Fruit fly (Drosophila melanogaster) whole organism, embryonic: Measurements from ENCODE around the gene Sam-S.

Source experiments
- Antp ChIP-seq: fragments of 200-800 bp; sonication (Bioruptor generic); optimal IDR thresholded peaks from 3 replicates; lab custom pipeline; 2016; ENCODE audit warnings: missing biosample characterization, missing genetic modification characterization
- B-H2 ChIP-seq: fragments of 200-800 bp; sonication (Bioruptor generic); optimal IDR thresholded peaks from 2 replicates; lab custom pipeline; 2018; ENCODE audit warnings: missing biosample characterization, mild to moderate bottlenecking, missing genetic modification characterization
- CG10274 ChIP-seq: fragments of 200-800 bp; sonication (Bioruptor generic); optimal IDR thresholded peaks from 3 replicates; lab custom pipeline; 2017; ENCODE audit warnings: missing biosample characterization, mild to moderate bottlenecking, missing genetic modification characterization
- CG10543 ChIP-seq: fragments of 200-800 bp; sonication (Bioruptor generic); optimal IDR thresholded peaks from 3 replicates; lab custom pipeline; 2017; ENCODE audit warnings: missing biosample characterization, mild to moderate bottlenecking, missing genetic modification characterization, moderate library complexity
- CG12104 ChIP-seq: fragments of 200-800 bp; sonication (Bioruptor generic); optimal IDR thresholded peaks from 3 replicates; lab custom pipeline; 2016; ENCODE audit warnings: missing biosample characterization, missing genetic modification characterization
- CG12744 ChIP-seq: fragments of 200-800 bp; sonication (Bioruptor generic); optimal IDR thresholded peaks from 2 replicates; lab custom pipeline; 2016; ENCODE audit warnings: missing biosample characterization, missing genetic modification characterization
- CG13775 ChIP-seq: fragments of 200-800 bp; sonication (Bioruptor generic); optimal IDR thresholded peaks from 3 replicates; lab custom pipeline; 2017; ENCODE audit warnings: missing biosample characterization, mild to moderate bottlenecking, missing genetic modification characterization
- CG13894 ChIP-seq: fragments of 200-800 bp; sonication (Bioruptor generic); optimal IDR thresholded peaks from 3 replicates; lab custom pipeline; 2018; ENCODE audit warnings: missing biosample characterization, mild to moderate bottlenecking, missing genetic modification characterization, moderate library complexity
- CG15011 ChIP-seq: fragments of 200-800 bp; sonication (Bioruptor generic); optimal IDR thresholded peaks from 3 replicates; lab custom pipeline; 2018; ENCODE audit warnings: missing biosample characterization, mild to moderate bottlenecking, missing genetic modification characterization
- CG17328 ChIP-seq: fragments of 200-800 bp; sonication (Bioruptor generic); IDR thresholded peaks from 2 replicates; pipeline ENCODE4 v1.3.6; 2022; ENCODE audit warnings: missing biosample characterization, missing genetic modification characterization
- CG18476 ChIP-seq: fragments of 200-800 bp; sonication (Bioruptor generic); optimal IDR thresholded peaks from 2 replicates; lab custom pipeline; 2016; ENCODE audit warnings: missing biosample characterization, mild to moderate bottlenecking, missing genetic modification characterization
- CG2202 ChIP-seq: fragments of 200-800 bp; sonication (Bioruptor generic); optimal IDR thresholded peaks from 2 replicates; lab custom pipeline; 2018; ENCODE audit warnings: missing biosample characterization, mild to moderate bottlenecking, missing genetic modification characterization
- CG31388 ChIP-seq: fragments of 200-800 bp; sonication (Bioruptor generic); optimal IDR thresholded peaks from 2 replicates; lab custom pipeline; 2016; ENCODE audit warnings: missing biosample characterization, missing genetic modification characterization
- CG3281 ChIP-seq: fragments of 200-800 bp; sonication (Bioruptor generic); optimal IDR thresholded peaks from 3 replicates; lab custom pipeline; 2017; ENCODE audit warnings: missing biosample characterization, mild to moderate bottlenecking, missing genetic modification characterization
- CG34376 ChIP-seq: fragments of 200-800 bp; sonication (Bioruptor generic); optimal IDR thresholded peaks from 2 replicates; lab custom pipeline; 2018; ENCODE audit warnings: missing biosample characterization, mild to moderate bottlenecking, missing genetic modification characterization
- CG4282 ChIP-seq: fragments of 200-800 bp; sonication (Bioruptor generic); optimal IDR thresholded peaks from 2 replicates; lab custom pipeline; 2016; ENCODE audit warnings: missing biosample characterization, missing genetic modification characterization
- CG4820 ChIP-seq: fragments of 200-800 bp; sonication (Bioruptor generic); optimal IDR thresholded peaks from 3 replicates; lab custom pipeline; 2016; ENCODE audit warnings: missing biosample characterization, missing genetic modification characterization
- CG5180 ChIP-seq: fragments of 200-800 bp; sonication (Bioruptor generic); optimal IDR thresholded peaks from 3 replicates; lab custom pipeline; 2017; ENCODE audit warnings: missing biosample characterization, missing genetic modification characterization, mild to moderate bottlenecking, moderate library complexity, missing genetic modification reagents
- CG7987 ChIP-seq: fragments of 200-800 bp; sonication (Bioruptor generic); optimal IDR thresholded peaks from 2 replicates; lab custom pipeline; 2018; ENCODE audit warnings: missing biosample characterization, mild to moderate bottlenecking, missing genetic modification characterization, moderate library complexity
- CG8281 ChIP-seq: fragments of 200-800 bp; sonication (Bioruptor generic); optimal IDR thresholded peaks from 2 replicates; lab custom pipeline; 2018; ENCODE audit warnings: missing biosample characterization, mild to moderate bottlenecking, missing genetic modification characterization, moderate library complexity
- CG8924 ChIP-seq: fragments of 200-800 bp; optimal IDR thresholded peaks from 3 replicates; lab custom pipeline; 2019; ENCODE audit warnings: missing biosample characterization, mild to moderate bottlenecking, missing genetic modification characterization, moderate library complexity
- CG9609 ChIP-seq: fragments of 200-800 bp; sonication (Bioruptor generic); optimal IDR thresholded peaks from 3 replicates; lab custom pipeline; 2016; ENCODE audit warnings: missing biosample characterization, missing genetic modification characterization
- CG9817 ChIP-seq: fragments of 200-800 bp; sonication (Bioruptor generic); optimal IDR thresholded peaks from 2 replicates; lab custom pipeline; 2018; ENCODE audit warnings: missing biosample characterization, mild to moderate bottlenecking, missing genetic modification characterization, moderate library complexity
- Camta ChIP-seq: fragments of 200-800 bp; sonication (Bioruptor generic); optimal IDR thresholded peaks from 2 replicates; lab custom pipeline; 2016; ENCODE audit warnings: missing biosample characterization, missing genetic modification characterization
- CoRest ChIP-seq: fragments of 200-800 bp; sonication (Bioruptor generic); optimal IDR thresholded peaks from 3 replicates; lab custom pipeline; 2018; ENCODE audit warnings: missing biosample characterization, mild to moderate bottlenecking, missing genetic modification characterization, moderate library complexity
- Dll ChIP-seq: fragments of 200-800 bp; sonication (Bioruptor generic); IDR thresholded peaks from 4 replicates; pipeline ENCODE4 v1.3.6; 2022; ENCODE audit warnings: missing biosample characterization, missing genetic modification characterization; ENCODE audit not compliant: partially characterized antibody
- GATAe ChIP-seq: fragments of 200-800 bp; sonication (Bioruptor generic); conservative IDR thresholded peaks from 2 replicates; pipeline ENCODE4 v1.3.6; 2022; ENCODE audit warnings: missing biosample characterization, missing genetic modification characterization
- HHEX ChIP-seq: fragments of 200-800 bp; sonication (Bioruptor generic); optimal IDR thresholded peaks from 3 replicates; lab custom pipeline; 2017; ENCODE audit warnings: missing biosample characterization, mild to moderate bottlenecking, missing genetic modification characterization, missing genetic modification reagents
- HLH3B ChIP-seq: fragments of 200-800 bp; sonication (Bioruptor generic); IDR thresholded peaks from 2 replicates; pipeline ENCODE4 v1.3.6; 2022; ENCODE audit warnings: missing biosample characterization, missing genetic modification characterization
- Hsf ChIP-seq: fragments of 200-800 bp; sonication (Bioruptor generic); optimal IDR thresholded peaks from 3 replicates; lab custom pipeline; 2016; ENCODE audit warnings: missing biosample characterization, missing genetic modification characterization
- Nf-YA ChIP-seq: fragments of 200-800 bp; sonication (Bioruptor generic); IDR thresholded peaks from 2 replicates; pipeline ENCODE4 v1.3.6; 2022; ENCODE audit warnings: missing biosample characterization, missing genetic modification characterization
- Nf-YC ChIP-seq: fragments of 200-800 bp; optimal IDR thresholded peaks from 3 replicates; lab custom pipeline; 2019; ENCODE audit warnings: missing biosample characterization, mild to moderate bottlenecking, missing genetic modification characterization, moderate library complexity
- Pdp1 ChIP-seq, 2 experiments: fragments of 200-800 bp; sonication (Bioruptor generic); optimal IDR thresholded peaks; 3 replicates each; lab custom pipeline; 2016; ENCODE audit warnings: missing biosample characterization in 2 of 2, missing genetic modification characterization in 2 of 2, mild to moderate bottlenecking in 1 of 2, moderate library complexity in 1 of 2
- Six4 ChIP-seq: fragments of 200-800 bp; sonication (Bioruptor generic); optimal IDR thresholded peaks from 2 replicates; lab custom pipeline; 2016; ENCODE audit warnings: missing biosample characterization, missing genetic modification characterization
- chm ChIP-seq: fragments of 200-800 bp; sonication (Bioruptor generic); IDR thresholded peaks from 2 replicates; pipeline ENCODE4 v1.3.6; 2022; ENCODE audit warnings: missing biosample characterization, missing genetic modification characterization
- gem ChIP-seq: fragments of 200-800 bp; sonication (Bioruptor generic); optimal IDR thresholded peaks from 2 replicates; lab custom pipeline; 2019; ENCODE audit warnings: missing biosample characterization, mild to moderate bottlenecking, missing genetic modification characterization, moderate library complexity
- grn ChIP-seq: fragments of 200-800 bp; sonication (Bioruptor generic); optimal IDR thresholded peaks from 3 replicates; lab custom pipeline; 2017; ENCODE audit warnings: missing biosample characterization, missing genetic modification characterization
- h ChIP-seq: fragments of >200 bp; optimal IDR thresholded peaks from 2 replicates; lab custom pipeline; 2017
- hth ChIP-seq: fragments of >200 bp; optimal IDR thresholded peaks from 2 replicates; lab custom pipeline; 2017; ENCODE audit warnings: inconsistent platforms
- mld ChIP-seq: fragments of 200-800 bp; sonication (Bioruptor generic); IDR thresholded peaks from 3 replicates; pipeline ENCODE4 v1.3.6; 2022; ENCODE audit warnings: missing biosample characterization, missing genetic modification characterization; ENCODE audit not compliant: partially characterized antibody
- nom ChIP-seq: fragments of 200-800 bp; sonication (Bioruptor generic); optimal IDR thresholded peaks from 2 replicates; lab custom pipeline; 2017; ENCODE audit warnings: missing biosample characterization, missing genetic modification characterization, mild to moderate bottlenecking, moderate library complexity, missing genetic modification reagents
- onecut ChIP-seq: fragments of 200-800 bp; sonication (Bioruptor generic); IDR thresholded peaks from 2 replicates; pipeline ENCODE4 v1.3.6; 2022; ENCODE audit warnings: missing biosample characterization, missing genetic modification characterization
- otp ChIP-seq: fragments of 200-800 bp; sonication (Bioruptor generic); IDR thresholded peaks from 3 replicates; pipeline ENCODE4, ENCODE4 v1.3.6; 2022; ENCODE audit warnings: missing biosample characterization, missing genetic modification characterization
- pb ChIP-seq: fragments of 200-800 bp; sonication (Bioruptor generic); optimal IDR thresholded peaks from 3 replicates; lab custom pipeline; 2016; ENCODE audit warnings: missing biosample characterization, missing genetic modification characterization
- repo ChIP-seq: fragments of 200-800 bp; sonication (Bioruptor generic); optimal IDR thresholded peaks from 2 replicates; lab custom pipeline; 2016; ENCODE audit warnings: missing biosample characterization, missing genetic modification characterization
- run ChIP-seq: fragments of 200-800 bp; sonication (Bioruptor generic); optimal IDR thresholded peaks from 3 replicates; lab custom pipeline; 2018; ENCODE audit warnings: missing biosample characterization, mild to moderate bottlenecking, missing genetic modification characterization
- schlank ChIP-seq: fragments of 200-800 bp; sonication (Bioruptor generic); optimal IDR thresholded peaks from 2 replicates; lab custom pipeline; 2018; ENCODE audit warnings: missing biosample characterization, mild to moderate bottlenecking, missing genetic modification characterization
- slbo ChIP-seq: fragments of 200-800 bp; sonication (Bioruptor generic); IDR thresholded peaks from 2 replicates; pipeline ENCODE4 v1.3.6; 2022; ENCODE audit warnings: missing biosample characterization, missing genetic modification characterization
- sug ChIP-seq: fragments of 200-800 bp; optimal IDR thresholded peaks from 2 replicates; lab custom pipeline; 2019; ENCODE audit warnings: missing biosample characterization, mild to moderate bottlenecking, missing genetic modification characterization, moderate library complexity
- ttk ChIP-seq: fragments of 200-800 bp; sonication (Bioruptor generic); IDR thresholded peaks from 2 replicates; pipeline ENCODE4 v2.1.2; 2022; ENCODE audit warnings: missing biosample characterization, missing genetic modification characterization
- vvl ChIP-seq: fragments of 200-800 bp; sonication (Bioruptor generic); IDR thresholded peaks from 2 replicates; pipeline ENCODE4 v1.3.6; 2022; ENCODE audit warnings: missing biosample characterization, missing genetic modification characterization
- zen2 ChIP-seq: fragments of 200-800 bp; sonication (Bioruptor generic); IDR thresholded peaks from 3 replicates; pipeline ENCODE4 v1.3.6; 2022; ENCODE audit warnings: missing biosample characterization, missing genetic modification characterization; ENCODE audit not compliant: partially characterized antibody

Sam-S gene

dm6 chr2L:81198-81597 is 25.5 kb upstream of the Sam-S start (continued):
- TF ChIP-seq zen2 (GFP tag; lab: Robert Waterston, UW): no peak
- no peak for TF ChIP-seq nom (GFP tag; lab: Kevin White, UChicago)
- peak; percentile 6 for TF ChIP-seq CG8924
- peak; percentile 1 for TF ChIP-seq Camta (GFP tag; lab: Kevin White, UChicago)
- TF ChIP-seq CoRest: no peak
- TF ChIP-seq CG34376: no peak
- no peak for TF ChIP-seq chm (GFP tag; lab: Robert Waterston, UW)
- TF ChIP-seq CG10543 (GFP tag; lab: Kevin White, UChicago): peak; percentile 58
- TF ChIP-seq Pdp1 (GFP tag; optimal IDR thresholded peaks at IDR 0.05; lab: Kevin White, UChicago): peak in 1 of 2 experiments; percentile 42
- 0 out of 2 replicates have a peak, but pooled peaks have one; percentile 14 for TF ChIP-seq CG17328 (GFP tag; lab: Robert Waterston, UW)
- TF ChIP-seq otp: peak; percentile 10; the same call in 1 of the 3 replicates
- TF ChIP-seq Six4 (GFP tag; lab: Kevin White, UChicago): no peak
- TF ChIP-seq CG31388 (GFP tag; lab: Kevin White, UChicago): no peak
- TF ChIP-seq h (lab: Kevin White, UChicago): no peak
- no peak for TF ChIP-seq pb
- no peak for TF ChIP-seq CG9609 (GFP tag; lab: Kevin White, UChicago)
- TF ChIP-seq CG9817 (tag; lab: Kevin White, UChicago): no peak
- TF ChIP-seq CG2202 (tag; lab: Kevin White, UChicago): no peak
- no peak for TF ChIP-seq CG8281 (tag; lab: Kevin White, UChicago)
- TF ChIP-seq Antp (GFP tag; lab: Kevin White, UChicago): no peak
- TF ChIP-seq CG3281 (GFP tag; lab: Kevin White, UChicago): peak; percentile 63
- peak; percentile 22 for TF ChIP-seq gem (tag; lab: Kevin White, UChicago)
- no peak for TF ChIP-seq CG13894 (tag; lab: Kevin White, UChicago)
- no peak for TF ChIP-seq sug (tag; lab: Kevin White, UChicago)
- TF ChIP-seq CG7987 (GFP tag; lab: Kevin White, UChicago): peak; percentile 58
- no peak for TF ChIP-seq CG12744
- peak; percentile 28 for TF ChIP-seq CG15011
- no peak for TF ChIP-seq repo (GFP tag; lab: Kevin White, UChicago)
- peak; percentile 12 for TF ChIP-seq schlank (tag; lab: Kevin White, UChicago)
- TF ChIP-seq hth (lab: Kevin White, UChicago): no peak
- peak; percentile 55 for TF ChIP-seq run (tag; lab: Kevin White, UChicago)
- no peak for TF ChIP-seq CG4820 (GFP tag; lab: Kevin White, UChicago)
- peak; percentile 54; the same call in 1 of the 2 replicates for TF ChIP-seq Nf-YA
- peak; percentile 19 for TF ChIP-seq CG10274 (GFP tag; lab: Kevin White, UChicago)
- no peak for TF ChIP-seq CG18476 (GFP tag; lab: Kevin White, UChicago)
- no peak for TF ChIP-seq GATAe
- no peak; the same call in 1 of the 2 replicates for TF ChIP-seq HLH3B
- TF ChIP-seq CG5180 (GFP tag; lab: Kevin White, UChicago): peak; percentile 57
- TF ChIP-seq slbo: no peak
- no peak for TF ChIP-seq vvl (GFP tag; lab: Robert Waterston, UW)
- TF ChIP-seq mld (GFP tag; lab: Robert Waterston, UW): no peak
- no peak for TF ChIP-seq CG13775
- TF ChIP-seq CG4282: no peak
- TF ChIP-seq CG12104 (GFP tag; lab: Kevin White, UChicago): peak; percentile 7
- TF ChIP-seq B-H2 (GFP tag; lab: Kevin White, UChicago): peak; percentile 4
- TF ChIP-seq Nf-YC (tag; lab: Kevin White, UChicago): no peak
- TF ChIP-seq Dll (GFP tag; lab: Robert Waterston, UW): no peak
- TF ChIP-seq Hsf: no peak
- TF ChIP-seq HHEX (GFP tag; lab: Kevin White, UChicago): peak; percentile 58
- TF ChIP-seq ttk: no peak
- peak; percentile 15 for TF ChIP-seq grn
- TF ChIP-seq onecut (GFP tag; lab: Robert Waterston, UW): 0 out of 2 replicates have a peak, but pooled peaks have one; percentile 15
